Fruit fly (Drosophila melanogaster) whole organism, prepupa: ENCODE results near the gene CG12523.

Source experiments
- Blimp-1 ChIP-seq: fragments of 200-800 bp; sonication (Bioruptor generic); optimal IDR thresholded peaks from 3 replicates; lab custom pipeline; 2017; ENCODE audit warnings: missing biosample characterization, missing genetic modification characterization, mild to moderate bottlenecking, moderate library complexity, missing genetic modification reagents
- CG10631 ChIP-seq: fragments of 200-800 bp; sonication (Bioruptor generic); optimal IDR thresholded peaks from 2 replicates; lab custom pipeline; 2016; ENCODE audit warnings: missing biosample characterization, missing genetic modification characterization
- CG11762 ChIP-seq: fragments of 200-800 bp; sonication (Bioruptor generic); optimal IDR thresholded peaks from 3 replicates; lab custom pipeline; 2016; ENCODE audit warnings: missing biosample characterization, missing genetic modification characterization; ENCODE audit not compliant: insufficient read depth
- CG11902 ChIP-seq: fragments of 200-800 bp; sonication (Bioruptor generic); optimal IDR thresholded peaks from 3 replicates; lab custom pipeline; 2016; ENCODE audit warnings: missing biosample characterization, missing genetic modification characterization
- CG15336 ChIP-seq: fragments of 200-800 bp; sonication (Bioruptor generic); IDR thresholded peaks from 2 replicates; pipeline ENCODE4 v1.3.6; 2022; ENCODE audit warnings: missing biosample characterization, missing genetic modification characterization
- CG16779 ChIP-seq: fragments of 200-800 bp; sonication (Bioruptor generic); optimal IDR thresholded peaks from 3 replicates; lab custom pipeline; 2017; ENCODE audit warnings: missing biosample characterization, mild to moderate bottlenecking, missing genetic modification characterization
- CG31627 ChIP-seq: fragments of 200-800 bp; sonication (Bioruptor generic); optimal IDR thresholded peaks from 3 replicates; lab custom pipeline; 2016; ENCODE audit warnings: missing biosample characterization, missing genetic modification characterization
- CG32006 ChIP-seq: fragments of 200-800 bp; sonication (Bioruptor generic); optimal IDR thresholded peaks from 3 replicates; lab custom pipeline; 2017; ENCODE audit warnings: missing biosample characterization, mild to moderate bottlenecking, missing genetic modification characterization
- CG4318 ChIP-seq: fragments of 200-800 bp; sonication (Bioruptor generic); optimal IDR thresholded peaks from 3 replicates; lab custom pipeline; 2017; ENCODE audit warnings: missing biosample characterization, mild to moderate bottlenecking, missing genetic modification characterization
- CG6276 ChIP-seq: fragments of 200-800 bp; sonication (Bioruptor generic); optimal IDR thresholded peaks from 2 replicates; lab custom pipeline; 2017; ENCODE audit warnings: missing biosample characterization, mild to moderate bottlenecking, missing genetic modification characterization
- CG6808 ChIP-seq: fragments of 200-800 bp; sonication (Bioruptor generic); optimal IDR thresholded peaks from 3 replicates; lab custom pipeline; 2017; ENCODE audit warnings: missing biosample characterization, missing genetic modification characterization, mild to moderate bottlenecking, moderate library complexity, missing genetic modification reagents
- CG7368 ChIP-seq: fragments of 200-800 bp; sonication (Bioruptor generic); optimal IDR thresholded peaks from 3 replicates; lab custom pipeline; 2016; ENCODE audit warnings: missing biosample characterization, missing genetic modification characterization
- CG8319 ChIP-seq: fragments of 200-800 bp; sonication (Bioruptor generic); optimal IDR thresholded peaks from 3 replicates; lab custom pipeline; 2016; ENCODE audit warnings: missing biosample characterization, missing genetic modification characterization
- CG9139 ChIP-seq: fragments of 200-800 bp; sonication (Bioruptor generic); optimal IDR thresholded peaks from 3 replicates; lab custom pipeline; 2017; ENCODE audit warnings: missing biosample characterization, mild to moderate bottlenecking, missing genetic modification characterization
- Eip78C ChIP-seq: fragments of 200-800 bp; sonication (Bioruptor generic); peaks from one replicate; lab custom pipeline; 2016; ENCODE audit warnings: missing biosample characterization, missing genetic modification characterization
- Ets21C ChIP-seq: fragments of 200-800 bp; sonication (Bioruptor generic); optimal IDR thresholded peaks from 3 replicates; lab custom pipeline; 2016; ENCODE audit warnings: missing biosample characterization, missing genetic modification characterization
- Hr38 ChIP-seq: sonication (Bioruptor generic); optimal IDR thresholded peaks from 2 replicates; lab custom pipeline; 2016; ENCODE audit warnings: missing biosample characterization, missing genetic modification characterization
- Hr4 ChIP-seq: fragments of 200-800 bp; sonication (Bioruptor generic); optimal IDR thresholded peaks from 3 replicates; lab custom pipeline; 2016; ENCODE audit warnings: missing biosample characterization, missing genetic modification characterization
- Lpt ChIP-seq: fragments of 200-800 bp; sonication (Bioruptor generic); optimal IDR thresholded peaks from 3 replicates; lab custom pipeline; 2016; ENCODE audit warnings: missing biosample characterization, missing genetic modification characterization
- Met ChIP-seq: fragments of 200-800 bp; sonication (Bioruptor generic); optimal IDR thresholded peaks from 3 replicates; lab custom pipeline; 2016; ENCODE audit warnings: missing biosample characterization, missing genetic modification characterization
- OdsH ChIP-seq: fragments of 200-800 bp; sonication (Bioruptor generic); optimal IDR thresholded peaks from 3 replicates; lab custom pipeline; 2016; ENCODE audit warnings: missing biosample characterization, missing genetic modification characterization
- Smox ChIP-seq: fragments of 200-800 bp; sonication (Bioruptor generic); optimal IDR thresholded peaks from 3 replicates; lab custom pipeline; 2016; ENCODE audit warnings: missing biosample characterization, missing genetic modification characterization
- Sox14 ChIP-seq: fragments of 200-800 bp; sonication (Bioruptor generic); optimal IDR thresholded peaks from 3 replicates; lab custom pipeline; 2016; ENCODE audit warnings: missing biosample characterization, missing genetic modification characterization
- Sox15 ChIP-seq: fragments of 200-800 bp; sonication (Bioruptor generic); optimal IDR thresholded peaks from 3 replicates; lab custom pipeline; 2016; ENCODE audit warnings: missing biosample characterization, missing genetic modification characterization
- acj6 ChIP-seq: fragments of 200-800 bp; sonication (Bioruptor generic); optimal IDR thresholded peaks from 3 replicates; lab custom pipeline; 2016; ENCODE audit warnings: missing biosample characterization, missing genetic modification characterization
- cyc ChIP-seq: fragments of 200-800 bp; sonication (Bioruptor generic); optimal IDR thresholded peaks from 3 replicates; lab custom pipeline; 2016; ENCODE audit warnings: missing biosample characterization, missing genetic modification characterization
- dac ChIP-seq: fragments of 200-800 bp; sonication (Bioruptor generic); optimal IDR thresholded peaks from 2 replicates; lab custom pipeline; 2017; ENCODE audit warnings: missing biosample characterization, mild to moderate bottlenecking, missing genetic modification characterization
- eg ChIP-seq: fragments of 200-800 bp; sonication (Bioruptor generic); IDR thresholded peaks from 3 replicates; pipeline ENCODE4 v1.3.6; 2022; ENCODE audit warnings: missing biosample characterization, missing genetic modification characterization
- fd85E ChIP-seq: fragments of 200-800 bp; sonication (Bioruptor generic); optimal IDR thresholded peaks from 3 replicates; lab custom pipeline; 2016; ENCODE audit warnings: missing biosample characterization, missing genetic modification characterization
- fkh ChIP-seq: fragments of 200-800 bp; sonication (Bioruptor generic); optimal IDR thresholded peaks from 3 replicates; lab custom pipeline; 2017; ENCODE audit warnings: missing biosample characterization, mild to moderate bottlenecking, missing genetic modification characterization, moderate library complexity
- net ChIP-seq: fragments of 200-800 bp; sonication (Bioruptor generic); optimal IDR thresholded peaks from 3 replicates; lab custom pipeline; 2016; ENCODE audit warnings: missing biosample characterization, missing genetic modification characterization
- spab ChIP-seq: fragments of 200-800 bp; sonication (Bioruptor generic); optimal IDR thresholded peaks from 2 replicates; lab custom pipeline; 2017; ENCODE audit warnings: missing biosample characterization, mild to moderate bottlenecking, missing genetic modification characterization, missing genetic modification reagents
- ss ChIP-seq, 2 experiments: fragments of 200-800 bp; sonication (Bioruptor generic); optimal IDR thresholded peaks; 2 replicates in 1 of 2; 3 replicates in 1 of 2; lab custom pipeline; 2017 to 2018; ENCODE audit warnings: mild to moderate bottlenecking in 2 of 2, missing biosample characterization in 2 of 2, missing genetic modification characterization in 2 of 2, moderate library complexity in 1 of 2
- svp ChIP-seq: fragments of 200-800 bp; sonication (Bioruptor generic); peaks from one replicate; lab custom pipeline; 2016; ENCODE audit warnings: missing biosample characterization, missing genetic modification characterization
- vri ChIP-seq: fragments of 200-800 bp; sonication (Bioruptor generic); optimal IDR thresholded peaks from 3 replicates; lab custom pipeline; 2016; ENCODE audit warnings: missing biosample characterization, mild to moderate bottlenecking, missing genetic modification characterization

CG12523 gene

DNA sequence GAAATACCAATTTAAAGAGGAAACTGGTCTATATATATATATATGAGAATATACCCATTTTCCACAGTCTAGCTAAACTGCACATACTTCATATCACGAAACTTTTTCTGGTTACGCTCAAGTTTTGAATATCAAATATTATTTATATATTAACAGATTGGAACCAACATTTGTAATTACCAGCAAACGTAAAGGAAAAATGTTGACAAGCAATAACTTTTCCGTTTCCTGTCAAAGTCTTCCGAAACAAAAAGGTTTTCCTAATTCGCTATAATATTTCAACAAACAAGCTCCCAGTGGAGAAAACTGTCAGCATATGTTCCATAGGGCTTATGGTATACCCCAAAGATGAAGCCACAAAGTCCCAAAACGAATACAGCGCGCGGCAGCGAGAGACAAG, 13.5 kb downstream of the CG12523 start, which contains the start of gene CG42831:
Gene CG42831 (plus strand): TSS at position 301 of the 400 bp plus-strand sequence.
- no peak for TF ChIP-seq Hr38 (GFP tag; lab: Kevin White, UChicago)
- no peak for TF ChIP-seq Ets21C (GFP tag; lab: Kevin White, UChicago)
- no peak for TF ChIP-seq vri (GFP tag; lab: Kevin White, UChicago)
- TF ChIP-seq Sox14: no peak
- TF ChIP-seq Blimp-1 (GFP tag; lab: Kevin White, UChicago): no peak
- TF ChIP-seq CG8319 (GFP tag; lab: Kevin White, UChicago): no peak
- no peak for TF ChIP-seq Hr4
- TF ChIP-seq CG15336 (GFP tag; lab: Robert Waterston, UW): no peak
- TF ChIP-seq CG11902 (GFP tag; lab: Kevin White, UChicago): no peak
- no peak for TF ChIP-seq dac (GFP tag; lab: Kevin White, UChicago)
- no peak for TF ChIP-seq CG6276 (GFP tag; lab: Kevin White, UChicago)
- no peak for TF ChIP-seq CG31627 (GFP tag; lab: Kevin White, UChicago)
- no peak for TF ChIP-seq ss (GFP tag; optimal IDR thresholded peaks at IDR 0.05; lab: Kevin White, UChicago)

DNA sequence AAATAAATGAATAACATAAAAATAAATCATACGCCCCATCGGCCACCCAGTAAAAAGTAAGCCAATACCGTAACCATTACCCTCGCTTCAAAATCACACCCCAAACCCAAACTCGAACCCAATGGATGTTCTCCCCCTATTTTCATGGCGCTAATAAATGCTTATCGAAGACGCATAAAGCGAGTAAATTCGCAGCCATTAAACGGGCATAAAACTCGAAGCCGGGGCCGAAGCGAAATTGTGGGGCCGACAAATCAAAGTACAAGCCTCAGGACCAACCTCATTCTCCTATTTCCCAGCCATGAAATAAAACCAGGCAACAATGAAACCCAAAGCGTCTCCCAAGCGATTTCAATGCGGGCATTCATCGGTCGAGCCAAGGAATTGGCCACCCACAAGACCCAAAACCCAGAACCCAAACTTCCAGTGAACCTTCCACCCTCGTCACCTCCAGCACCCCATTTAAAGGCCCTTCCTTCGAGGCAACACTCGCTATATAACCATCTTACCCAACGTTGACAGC, 14.0 kb downstream of the CG12523 start:
- TF ChIP-seq CG9139 (GFP tag; lab: Kevin White, UChicago) (no peak), cyc (GFP tag; lab: Kevin White, UChicago) (no peak), acj6 (GFP tag; lab: Kevin White, UChicago) (no peak), CG6276 (GFP tag; lab: Kevin White, UChicago) (no peak), spab (GFP tag; lab: Kevin White, UChicago) (no peak), CG4318 (no peak), CG11902 (GFP tag; lab: Kevin White, UChicago) (no peak), Smox (GFP tag; lab: Kevin White, UChicago) (no peak), OdsH (GFP tag; lab: Kevin White, UChicago) (no peak), CG10631 (GFP tag; lab: Kevin White, UChicago) (no peak), Hr38 (GFP tag; lab: Kevin White, UChicago) (no peak), fd85E (no peak), Eip78C (no peak), CG16779 (tag; lab: Kevin White, UChicago) (no peak), CG11762 (GFP tag; lab: Kevin White, UChicago) (no peak), fkh (no peak), CG32006 (no peak), Blimp-1 (GFP tag; lab: Kevin White, UChicago) (no peak), CG6808 (GFP tag; lab: Kevin White, UChicago) (no peak)

DNA sequence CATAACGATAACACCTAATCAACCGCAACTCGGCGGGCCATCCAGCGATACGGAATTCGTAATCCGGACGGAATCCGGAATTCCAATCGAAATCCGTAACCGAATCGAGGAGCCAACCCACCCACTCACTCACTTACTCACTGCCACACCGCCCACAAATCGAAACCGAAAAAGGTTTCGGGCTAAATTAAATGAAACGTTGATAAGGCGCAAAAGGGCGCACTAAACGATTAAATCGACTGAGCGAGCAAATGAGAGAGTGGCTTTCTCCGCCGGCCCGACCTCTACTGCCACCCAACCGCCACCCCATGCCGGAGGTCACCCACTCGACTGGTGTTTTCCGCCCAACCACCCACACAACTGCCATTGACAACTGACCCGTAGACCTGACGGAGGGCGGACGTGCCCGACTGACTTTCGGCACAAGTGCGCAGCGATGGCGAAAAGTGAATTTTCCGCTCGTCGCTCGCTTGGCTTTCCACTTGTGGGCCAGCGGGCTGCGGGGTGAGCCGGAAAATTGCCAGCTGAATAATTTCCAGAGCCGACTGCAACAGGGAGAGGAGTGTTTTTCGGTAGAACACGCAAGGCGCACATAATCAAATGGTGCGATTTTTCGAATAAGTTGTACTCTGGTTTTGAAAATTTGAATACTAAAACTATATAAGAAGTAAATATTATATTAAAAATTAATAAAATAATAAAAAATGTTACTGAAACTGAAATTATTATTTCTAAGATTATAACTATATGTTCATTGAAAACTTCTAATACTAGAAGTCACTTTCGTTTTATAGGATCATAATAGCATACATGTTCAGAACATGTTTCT, 15.9 kb downstream of the CG12523 start:
- TF ChIP-seq svp (peak; percentile 33), Lpt (GFP tag; lab: Kevin White, UChicago) (no peak), eg (GFP tag; lab: Robert Waterston, UW) (0 out of 3 replicates have a peak, but pooled peaks have one; percentile 10), Met (no peak), CG7368 (GFP tag; lab: Kevin White, UChicago) (peak; percentile 20), CG4318 (no peak), Sox15 (GFP tag; lab: Kevin White, UChicago) (no peak), net (GFP tag; lab: Kevin White, UChicago) (no peak)
